In the genomic region with DNA sequence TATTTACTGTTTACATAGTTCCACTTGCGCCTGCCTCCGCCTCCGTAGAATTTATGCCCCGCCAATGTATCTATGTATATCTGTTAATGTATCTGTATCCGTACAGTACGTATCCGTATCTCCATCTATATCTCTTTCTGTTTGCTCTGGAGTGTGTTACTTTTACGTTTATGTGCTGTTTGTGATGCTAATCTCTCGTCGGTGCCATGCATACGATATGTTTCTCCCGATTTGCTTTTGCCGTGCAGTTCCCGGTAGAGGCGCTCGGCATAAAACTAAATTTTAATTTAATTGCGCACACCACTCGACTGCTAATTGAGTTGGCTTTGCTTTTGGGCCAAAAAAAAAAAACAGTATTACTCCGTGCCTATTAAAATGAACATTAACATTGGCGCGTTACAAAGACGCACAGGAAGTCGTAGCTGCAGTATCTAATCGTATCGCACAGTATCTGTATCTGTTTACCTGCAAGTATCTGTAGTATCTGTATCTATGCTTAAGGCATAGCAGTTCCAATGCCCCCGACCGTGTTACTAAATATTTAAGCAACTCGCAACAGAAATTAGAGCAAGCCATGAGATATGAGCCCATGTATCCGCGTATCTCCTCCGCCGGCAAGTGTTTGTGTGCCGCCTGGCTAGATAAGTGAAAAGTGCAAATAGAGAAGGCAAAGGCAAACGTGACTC, we compare ENCODE assay signal across 3 fruit fly cellular contexts.
TF ChIP-seq lines count a peak whose summit lies in the region.

No protein-coding gene starts in this region.

- TF ChIP-seq CTCF in whole organism, embryonic (GFP tag; optimal IDR thresholded peaks at IDR 0.05; lab: Kevin White, UChicago) = peak; percentile 5

TF ChIP-seq in whole organism, adult, 20 proteins besides CTCF, POLR2A, EP300 and RAD21:
- no peak for TF ChIP-seq CG7101 (tag; optimal IDR thresholded peaks at IDR 0.05; lab: Kevin White, UChicago)
- no peak for TF ChIP-seq CG1620 (GFP tag; optimal IDR thresholded peaks at IDR 0.05; lab: Kevin White, UChicago)
- no peak for TF ChIP-seq cic (GFP tag; optimal IDR thresholded peaks at IDR 0.05; lab: Kevin White, UChicago)
- TF ChIP-seq kay (GFP tag; lab: Kevin White, UChicago; ENCODE audit: borderline replicate concordance) = peak; percentile 67
- no peak for TF ChIP-seq CG12768 (GFP tag; optimal IDR thresholded peaks at IDR 0.05; lab: Kevin White, UChicago)
- TF ChIP-seq Crg-1 (GFP tag; optimal IDR thresholded peaks at IDR 0.05; lab: Kevin White, UChicago) = no peak
- no peak for TF ChIP-seq Clk (GFP tag; optimal IDR thresholded peaks at IDR 0.05; lab: Kevin White, UChicago)
- TF ChIP-seq pad (GFP tag; optimal IDR thresholded peaks at IDR 0.05; lab: Kevin White, UChicago) = no peak
- TF ChIP-seq tj (GFP tag; optimal IDR thresholded peaks at IDR 0.05; lab: Kevin White, UChicago) = peak; percentile 23

TF ChIP-seq in whole organism, embryonic, 481 proteins besides CTCF, POLR2A, EP300 and RAD21:
- TF ChIP-seq CG15479 (GFP tag; optimal IDR thresholded peaks at IDR 0.05; lab: Kevin White, UChicago) = peak; percentile 46
- peak; percentile 16 for TF ChIP-seq Hmr (GFP tag; optimal IDR thresholded peaks at IDR 0.05; lab: Kevin White, UChicago)
- TF ChIP-seq kni (GFP tag; optimal IDR thresholded peaks at IDR 0.05; lab: Kevin White, UChicago) = peak; percentile 4
- no peak for TF ChIP-seq Aef1 (GFP tag; IDR thresholded peaks at IDR 0.05; lab: Robert Waterston, UW)
- no peak for TF ChIP-seq lilli (GFP tag; optimal IDR thresholded peaks at IDR 0.05; lab: Kevin White, UChicago)
- no peak for TF ChIP-seq CG5245 (GFP tag; optimal IDR thresholded peaks at IDR 0.05; lab: Kevin White, UChicago)
- no peak for TF ChIP-seq cato (GFP tag; optimal IDR thresholded peaks at IDR 0.05; lab: Kevin White, UChicago; ENCODE audit: borderline replicate concordance)
- TF ChIP-seq bigmax (GFP tag; optimal IDR thresholded peaks at IDR 0.05; lab: Kevin White, UChicago) = no peak
- peak; percentile 31 for TF ChIP-seq CG6813 (GFP tag; optimal IDR thresholded peaks at IDR 0.05; lab: Kevin White, UChicago)
- TF ChIP-seq vvl (GFP tag; IDR thresholded peaks at IDR 0.05; lab: Robert Waterston, UW) = peak; percentile 35; the same call in 1 of the 2 replicates
- no peak for TF ChIP-seq bsh (GFP tag; optimal IDR thresholded peaks at IDR 0.05; lab: Kevin White, UChicago)
- TF ChIP-seq ci (GFP tag; IDR thresholded peaks at IDR 0.05; lab: Robert Waterston, UW) = peak; percentile 7; the same call in 1 of the 3 replicates
- TF ChIP-seq CG1603 (tag; optimal IDR thresholded peaks at IDR 0.05; lab: Kevin White, UChicago) = peak; percentile 19
- peak; percentile 29 for TF ChIP-seq mirr (GFP tag; optimal IDR thresholded peaks at IDR 0.05; lab: Kevin White, UChicago)
- TF ChIP-seq eve (GFP tag; optimal IDR thresholded peaks at IDR 0.05; lab: Kevin White, UChicago) = peak in 1 of 2 experiments; percentile 55
- peak; percentile 34 for TF ChIP-seq exex (tag; optimal IDR thresholded peaks at IDR 0.05; lab: Kevin White, UChicago)
- no peak for TF ChIP-seq ac (GFP tag; optimal IDR thresholded peaks at IDR 0.05; lab: Kevin White, UChicago)
- TF ChIP-seq nerfin-1 (tag; optimal IDR thresholded peaks at IDR 0.05; lab: Kevin White, UChicago) = peak; percentile 3
- TF ChIP-seq HLHmδ (GFP tag; optimal IDR thresholded peaks at IDR 0.05; lab: Kevin White, UChicago) = peak; percentile 18
- no peak for TF ChIP-seq Sry-β (GFP tag; optimal IDR thresholded peaks at IDR 0.05; lab: Kevin White, UChicago)
- TF ChIP-seq wek (GFP tag; optimal IDR thresholded peaks at IDR 0.05; lab: Kevin White, UChicago) = peak; percentile 25
- TF ChIP-seq Ssrp (tag; optimal IDR thresholded peaks at IDR 0.05; lab: Kevin White, UChicago) = peak; percentile 0
- TF ChIP-seq ATbp (GFP tag; optimal IDR thresholded peaks at IDR 0.05; lab: Kevin White, UChicago) = peak; percentile 0
- TF ChIP-seq CG12104 (GFP tag; optimal IDR thresholded peaks at IDR 0.05; lab: Kevin White, UChicago) = no peak
- TF ChIP-seq lab (GFP tag; optimal IDR thresholded peaks at IDR 0.05; lab: Kevin White, UChicago) = peak; percentile 4
- no peak for TF ChIP-seq Hr51 (GFP tag; optimal IDR thresholded peaks at IDR 0.05; lab: Kevin White, UChicago)
- peak; percentile 21 for TF ChIP-seq abd-A (tag; optimal IDR thresholded peaks at IDR 0.05; lab: Kevin White, UChicago)
- TF ChIP-seq H15 (GFP tag; IDR thresholded peaks at IDR 0.05; lab: Robert Waterston, UW) = no peak
- TF ChIP-seq nau (GFP tag; optimal IDR thresholded peaks at IDR 0.05; lab: Kevin White, UChicago) = no peak
- TF ChIP-seq grn (GFP tag; optimal IDR thresholded peaks at IDR 0.05; lab: Kevin White, UChicago) = peak; percentile 70
- TF ChIP-seq sens (GFP tag; lab: Kevin White, UChicago) = peak; percentile 46
- no peak for TF ChIP-seq zfh1 (GFP tag; IDR thresholded peaks at IDR 0.05; lab: Robert Waterston, UW)
- TF ChIP-seq lola (GFP tag; optimal IDR thresholded peaks at IDR 0.05; lab: Kevin White, UChicago) = peak in 1 of 3 experiments; percentile 34
TF ChIP-seq in whole organism, embryonic: peak in this region for 20.

TF ChIP-seq in whole organism, prepupa, 60 proteins besides CTCF, POLR2A, EP300 and RAD21:
- TF ChIP-seq fkh (GFP tag; optimal IDR thresholded peaks at IDR 0.05; lab: Kevin White, UChicago) (peak; percentile 57), CG6808 (GFP tag; optimal IDR thresholded peaks at IDR 0.05; lab: Kevin White, UChicago) (no peak), Eip78C (GFP tag; lab: Kevin White, UChicago) (peak; percentile 69)
